Fruit fly (Drosophila melanogaster): Measurements from ENCODE around the gene CG45012.

CG45012 gene

DNA sequence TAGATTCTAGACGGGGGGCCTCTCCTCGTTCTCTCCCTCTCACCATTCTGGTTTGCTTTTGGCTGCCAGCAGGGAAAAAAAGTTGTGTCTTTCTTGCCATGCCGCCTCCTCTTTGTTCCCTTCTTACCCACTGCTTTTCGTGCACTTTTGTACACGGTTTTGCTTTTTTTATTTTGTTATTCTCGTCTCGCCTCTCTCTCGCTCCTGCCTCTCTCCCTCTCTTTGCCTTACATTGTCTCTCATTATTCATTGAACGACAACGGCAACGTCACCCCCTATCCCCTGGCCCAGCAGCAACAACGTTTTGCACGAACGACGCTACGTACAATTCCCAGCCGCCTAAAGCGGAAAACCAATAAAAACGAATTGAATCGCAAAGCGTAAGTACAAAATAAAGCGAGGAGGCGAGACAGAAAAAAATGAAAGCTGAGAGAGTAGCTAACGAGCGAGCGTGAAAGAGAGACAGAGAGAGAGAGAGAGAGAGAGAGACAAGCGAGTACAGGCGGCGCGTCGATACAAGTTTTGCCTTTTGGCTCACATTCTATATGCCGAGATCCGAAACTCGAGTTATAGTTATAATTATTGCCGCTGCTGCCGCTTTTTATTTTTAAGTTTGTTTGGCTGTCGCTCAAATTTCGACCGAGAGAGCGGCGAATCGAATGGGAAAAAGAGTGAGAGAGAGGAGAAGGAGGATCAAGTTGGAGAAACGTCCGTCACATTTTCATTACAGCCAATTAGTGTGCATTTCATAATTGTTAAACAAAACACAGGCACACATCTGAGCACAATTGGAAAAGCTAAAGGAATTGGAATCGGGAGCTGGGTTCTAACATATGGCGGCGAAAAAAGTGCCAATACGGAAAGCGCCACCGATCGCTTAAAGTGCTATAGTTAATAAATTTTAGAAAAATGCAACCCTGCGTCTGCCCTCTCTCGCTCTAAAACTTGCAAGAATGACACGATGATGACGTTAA, 27.4 kb upstream of the CG45012 start (continued):
- TF ChIP-seq D (optimal IDR thresholded peaks at IDR 0.05) (no peak), D (GFP tag; optimal IDR thresholded peaks at IDR 0.05) (no peak), Usf (GFP tag; optimal IDR thresholded peaks at IDR 0.05) (no peak), Ravus (GFP tag; IDR thresholded peaks at IDR 0.05) (no peak), sima (GFP tag; optimal IDR thresholded peaks at IDR 0.05) (no peak), ATbp (GFP tag; optimal IDR thresholded peaks at IDR 0.05) (no peak), zfh2 (GFP tag; optimal IDR thresholded peaks at IDR 0.05) (no peak), dmrt99B (tag; optimal IDR thresholded peaks at IDR 0.05) (no peak), wor (GFP tag; IDR thresholded peaks at IDR 0.05) (no peak), trem (tag; optimal IDR thresholded peaks at IDR 0.05) (no peak), kni (GFP tag; optimal IDR thresholded peaks at IDR 0.05) (peak; percentile 63), Deaf1 (tag; optimal IDR thresholded peaks at IDR 0.05) (peak; percentile 93), CG15269 (tag; optimal IDR thresholded peaks at IDR 0.05) (no peak), CG12299 (tag; optimal IDR thresholded peaks at IDR 0.05) (peak; percentile 30), GATAe (GFP tag; conservative IDR thresholded peaks at IDR 0.05) (no peak), CG8089 (GFP tag; optimal IDR thresholded peaks at IDR 0.05) (no peak), CG2120 (GFP tag; optimal IDR thresholded peaks at IDR 0.05) (peak; percentile 3), CG9609 (GFP tag; optimal IDR thresholded peaks at IDR 0.05) (no peak), CG18599 (GFP tag; optimal IDR thresholded peaks at IDR 0.05) (peak; percentile 21), HLH54F (GFP tag; optimal IDR thresholded peaks at IDR 0.05) (no peak), Rfx (GFP tag; IDR thresholded peaks at IDR 0.05) (no peak), CG10366 (GFP tag; IDR thresholded peaks at IDR 0.05) (no peak), vnd (GFP tag; IDR thresholded peaks at IDR 0.05; ENCODE audit: partially characterized antibody) (no peak), Kr (GFP tag; optimal IDR thresholded peaks at IDR 0.05) (no peak), Atf6 (GFP tag; IDR thresholded peaks at IDR 0.05) (0 out of 2 replicates have a peak, but pooled peaks have one; percentile 12), CG7963 (GFP tag; IDR thresholded peaks at IDR 0.05; ENCODE audit: partially characterized antibody) (no peak), insv (GFP tag; optimal IDR thresholded peaks at IDR 0.05) (peak in 1 of 2 experiments; percentile 82), tgo (GFP tag; IDR thresholded peaks at IDR 0.05) (no peak), CG17385 (GFP tag; optimal IDR thresholded peaks at IDR 0.05) (peak; percentile 35), Hey (tag; optimal IDR thresholded peaks at IDR 0.05) (peak; percentile 35), amos (GFP tag; IDR thresholded peaks at IDR 0.05; ENCODE audit: partially characterized antibody) (peak; percentile 10; the same call in 1 of the 2 replicates), CG11085 (GFP tag; IDR thresholded peaks at IDR 0.05) (no peak), repo (GFP tag; optimal IDR thresholded peaks at IDR 0.05) (no peak), Elba2 (GFP tag; optimal IDR thresholded peaks at IDR 0.05) (peak; percentile 76), ap (GFP tag; IDR thresholded peaks at IDR 0.05) (no peak), sim (GFP tag; IDR thresholded peaks at IDR 0.05) (no peak), gt (GFP tag; IDR thresholded peaks at IDR 0.05) (no peak), Hmr (GFP tag; optimal IDR thresholded peaks at IDR 0.05) (no peak), crc (GFP tag; optimal IDR thresholded peaks at IDR 0.05) (no peak), CG11695 (GFP tag; IDR thresholded peaks at IDR 0.05) (no peak), Vsx1 (GFP tag; optimal IDR thresholded peaks at IDR 0.05) (peak; percentile 70), abd-A (tag; optimal IDR thresholded peaks at IDR 0.05) (peak; percentile 99), danr (GFP tag; IDR thresholded peaks at IDR 0.05) (no peak), CG6813 (GFP tag; optimal IDR thresholded peaks at IDR 0.05) (peak; percentile 16), inv (GFP tag; IDR thresholded peaks at IDR 0.05; ENCODE audit: partially characterized antibody) (no peak), sd (tag; optimal IDR thresholded peaks at IDR 0.05) (peak; percentile 65), CG7357 (GFP tag; IDR thresholded peaks at IDR 0.05) (no peak), CG13296 (GFP tag; optimal IDR thresholded peaks at IDR 0.05) (no peak), dan (GFP tag; IDR thresholded peaks at IDR 0.05) (no peak)

Measured in whole organism, embryonic.